Worm (Caenorhabditis elegans): ENCODE measurements around the gene cblc-1.

DNA sequence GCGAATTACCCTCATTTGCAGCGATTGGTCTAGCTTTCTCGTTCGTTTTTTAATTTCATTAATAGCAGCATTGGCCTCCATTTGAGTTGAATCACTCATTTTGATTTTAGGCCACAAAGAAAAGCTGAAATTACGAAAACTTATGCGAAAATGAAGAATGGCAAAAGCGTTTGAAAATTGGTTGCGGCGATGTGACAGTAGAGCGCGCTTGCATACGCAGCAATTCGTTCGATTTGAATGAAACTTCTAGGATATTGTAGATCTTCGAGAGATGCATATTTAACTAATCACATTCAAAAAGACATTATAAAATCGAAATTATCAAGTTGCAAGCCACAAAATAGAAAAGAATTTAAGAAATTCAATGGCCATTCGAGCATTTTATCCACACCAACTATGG is 18.8 kb upstream of the cblc-1 start, which contains the start of gene ulp-2:
- TF ChIP-seq klf-2 (GFP tag; conservative IDR thresholded peaks at IDR 0.05) (no peak), ztf-29 (GFP tag; IDR thresholded peaks at IDR 0.05) (no peak), ref-1 (GFP tag; conservative IDR thresholded peaks at IDR 0.05) (no peak)
